Worm (Caenorhabditis elegans) whole organism, late embryonic: ENCODE measurements around the gene prdh-1.

ENCODE experiments used
- C38D4.7 ChIP-seq: fragments of 200-800 bp; sonication (Bioruptor generic); optimal IDR thresholded peaks from 2 replicates; lab custom pipeline; 2018; ENCODE audit warnings: mild to moderate bottlenecking, missing genetic modification characterization, moderate library complexity, missing compliant biosample characterization
- Y22D7AL.16 ChIP-seq: sonication (generic microtip); optimal IDR thresholded peaks from 2 replicates; lab custom pipeline; 2016; ENCODE audit warnings: missing genetic modification characterization, missing compliant biosample characterization
- ahr-1 ChIP-seq: sonication (generic microtip); optimal IDR thresholded peaks from 2 replicates; lab custom pipeline; 2016; ENCODE audit warnings: missing genetic modification characterization, missing compliant biosample characterization
- ceh-14 ChIP-seq: sonication (generic microtip); optimal IDR thresholded peaks from 2 replicates; lab custom pipeline; 2016; ENCODE audit warnings: missing genotype, missing genetic modification characterization, missing compliant biosample characterization
- ceh-18 ChIP-seq: sonication (generic microtip); optimal IDR thresholded peaks from 2 replicates; lab custom pipeline; 2016; ENCODE audit warnings: missing genetic modification characterization, missing compliant biosample characterization
- ceh-19 ChIP-seq: fragments of 200-800 bp; sonication (Bioruptor generic); optimal IDR thresholded peaks from 2 replicates; lab custom pipeline; 2018; ENCODE audit warnings: mild to moderate bottlenecking, missing genetic modification characterization, missing compliant biosample characterization
- ceh-22 ChIP-seq: sonication (generic microtip); optimal IDR thresholded peaks from 2 replicates; lab custom pipeline; 2017; ENCODE audit warnings: missing biosample characterization, missing genetic modification characterization
- ceh-24 ChIP-seq: sonication (generic microtip); optimal IDR thresholded peaks from 2 replicates; lab custom pipeline; 2016; ENCODE audit warnings: mild to moderate bottlenecking, missing genetic modification characterization, missing compliant biosample characterization
- ceh-30 ChIP-seq: fragments of 150-350 bp; optimal IDR thresholded peaks from 2 replicates; lab custom pipeline; 2014; ENCODE audit warnings: missing biosample characterization, missing genetic modification characterization
- ceh-31 ChIP-seq: sonication (generic microtip); optimal IDR thresholded peaks from 2 replicates; lab custom pipeline; 2016; ENCODE audit warnings: missing genetic modification characterization, missing compliant biosample characterization
- ceh-34 ChIP-seq: sonication (generic microtip); optimal IDR thresholded peaks from 2 replicates; lab custom pipeline; 2016; ENCODE audit warnings: mild to moderate bottlenecking, missing genetic modification characterization, missing compliant biosample characterization
- ceh-48 ChIP-seq: sonication (generic microtip); optimal IDR thresholded peaks from 2 replicates; lab custom pipeline; 2016; ENCODE audit warnings: missing genetic modification characterization, inconsistent platforms, missing compliant biosample characterization
- ceh-9 ChIP-seq: sonication (generic microtip); optimal IDR thresholded peaks from 2 replicates; lab custom pipeline; 2016; ENCODE audit warnings: mild to moderate bottlenecking, missing genetic modification characterization, inconsistent platforms, missing compliant biosample characterization
- che-1 ChIP-seq: sonication (generic microtip); optimal IDR thresholded peaks from 2 replicates; lab custom pipeline; 2016; ENCODE audit warnings: mild to moderate bottlenecking, missing genetic modification characterization, missing compliant biosample characterization
- dmd-4 ChIP-seq: sonication (generic microtip); optimal IDR thresholded peaks from 2 replicates; lab custom pipeline; 2016; ENCODE audit warnings: borderline replicate concordance, missing genetic modification characterization, missing compliant biosample characterization
- dve-1 ChIP-seq: sonication (generic microtip); optimal IDR thresholded peaks from 2 replicates; lab custom pipeline; 2017; ENCODE audit warnings: antibody characterized with exemption, mild to moderate bottlenecking, missing genetic modification characterization, missing compliant biosample characterization
- elt-2 ChIP-seq: sonication (generic microtip); optimal IDR thresholded peaks from 2 replicates; lab custom pipeline; 2016; ENCODE audit warnings: missing genetic modification reagents, missing genetic modification characterization, missing compliant biosample characterization
- elt-4 ChIP-seq: sonication (generic microtip); optimal IDR thresholded peaks from 2 replicates; lab custom pipeline; 2016; ENCODE audit warnings: missing genetic modification characterization, missing compliant biosample characterization
- fax-1 ChIP-seq: sonication (generic microtip); optimal IDR thresholded peaks from 2 replicates; lab custom pipeline; 2016; ENCODE audit warnings: missing genotype, missing genetic modification characterization, missing compliant biosample characterization
- fkh-10 ChIP-seq: fragments of 150-350 bp; optimal IDR thresholded peaks from 2 replicates; lab custom pipeline; 2014; ENCODE audit warnings: missing biosample characterization, missing genetic modification reagents, missing genetic modification characterization
- hlh-30 ChIP-seq: sonication (generic microtip); optimal IDR thresholded peaks from 2 replicates; lab custom pipeline; 2017; ENCODE audit warnings: antibody characterized with exemption, missing genetic modification characterization, missing compliant biosample characterization; ENCODE audit not compliant: insufficient read depth
- hlh-6 ChIP-seq: sonication (generic microtip); optimal IDR thresholded peaks from 2 replicates; lab custom pipeline; 2016; ENCODE audit warnings: missing genotype, missing genetic modification characterization, missing compliant biosample characterization
- lim-6 ChIP-seq: sonication (generic microtip); optimal IDR thresholded peaks from 2 replicates; lab custom pipeline; 2016; ENCODE audit warnings: missing genetic modification characterization, missing compliant biosample characterization
- lin-11 ChIP-seq: fragments of 200-800 bp; sonication (Bioruptor generic); optimal IDR thresholded peaks from 2 replicates; lab custom pipeline; 2018; ENCODE audit warnings: mild to moderate bottlenecking, missing genetic modification characterization, missing compliant biosample characterization
- mec-3 ChIP-seq: sonication (generic microtip); optimal IDR thresholded peaks from 2 replicates; lab custom pipeline; 2016; ENCODE audit warnings: borderline replicate concordance, missing genetic modification characterization, missing compliant biosample characterization
- nfya-1 ChIP-seq: sonication (generic microtip); optimal IDR thresholded peaks from 2 replicates; lab custom pipeline; 2017; ENCODE audit warnings: missing genetic modification characterization, mild to moderate bottlenecking, missing compliant biosample characterization, antibody characterized with exemption, moderate library complexity
- npax-4 ChIP-seq: sonication (generic microtip); optimal IDR thresholded peaks from 2 replicates; lab custom pipeline; 2016; ENCODE audit warnings: missing genetic modification characterization, missing compliant biosample characterization
- odd-2 ChIP-seq: sonication (generic microtip); optimal IDR thresholded peaks from 2 replicates; lab custom pipeline; 2017; ENCODE audit warnings: antibody characterized with exemption, mild to moderate bottlenecking, missing genetic modification characterization, missing compliant biosample characterization
- pag-3 ChIP-seq: sonication (generic microtip); optimal IDR thresholded peaks from 2 replicates; lab custom pipeline; 2016; ENCODE audit warnings: missing compliant biosample characterization, missing genetic modification characterization, borderline replicate concordance
- pha-2 ChIP-seq: sonication (generic microtip); optimal IDR thresholded peaks from 2 replicates; lab custom pipeline; 2017; ENCODE audit warnings: mild to moderate bottlenecking, missing genetic modification characterization, missing compliant biosample characterization
- pqm-1 ChIP-seq: sonication (generic microtip); optimal IDR thresholded peaks from 2 replicates; lab custom pipeline; 2016; ENCODE audit warnings: missing genetic modification characterization, missing compliant biosample characterization
- pros-1 ChIP-seq: fragments of 150-350 bp; optimal IDR thresholded peaks from 2 replicates; lab custom pipeline; 2014; ENCODE audit warnings: missing biosample characterization, missing genetic modification reagents, missing genetic modification characterization
- sox-2 ChIP-seq: fragments of 200-800 bp; sonication (Bioruptor generic); IDR thresholded peaks from 2 replicates; pipeline ENCODE4 v1.3.6; 2022; ENCODE audit warnings: missing genetic modification reagents, missing genetic modification characterization, missing compliant biosample characterization
- tbx-2 ChIP-seq: sonication (generic microtip); optimal IDR thresholded peaks from 2 replicates; lab custom pipeline; 2016; ENCODE audit warnings: missing genetic modification characterization, missing compliant biosample characterization
- ttx-3 ChIP-seq: sonication (generic microtip); optimal IDR thresholded peaks from 2 replicates; lab custom pipeline; 2016; ENCODE audit warnings: missing genetic modification reagents, missing genetic modification characterization, missing compliant biosample characterization

The prdh-1 gene

ce11 chrIV:13865172-13865571, 11.2 kb downstream of the prdh-1 start, which contains the start of gene vamp-8:
Gene vamp-8, minus strand, starts transcription at chrIV:13865196.
- TF ChIP-seq hlh-6, result no peak
- TF ChIP-seq pha-2 (tag; lab: Kevin White, UChicago), result no peak
- TF ChIP-seq ceh-34 (tag; lab: Kevin White, UChicago), result no peak
- no peak for TF ChIP-seq tbx-2
- no peak for TF ChIP-seq odd-2 (tag; lab: Kevin White, UChicago)
- TF ChIP-seq ceh-24 (tag; lab: Kevin White, UChicago), result no peak
- no peak for TF ChIP-seq sox-2 (GFP tag; lab: Robert Waterston, UW)
- no peak for TF ChIP-seq ceh-30 (tag; lab: Kevin White, UChicago)
- no peak for TF ChIP-seq npax-4
- no peak for TF ChIP-seq ceh-48 (tag; lab: Kevin White, UChicago)
- TF ChIP-seq fkh-10 (GFP tag; lab: Kevin White, UChicago), result no peak
- no peak for TF ChIP-seq ceh-9
- no peak for TF ChIP-seq nfya-1 (tag; lab: Kevin White, UChicago)
- TF ChIP-seq, all 69 proteins: peak for 0

ce11 chrIV:13860459-13860858, 16.0 kb downstream of the prdh-1 start:
- TF ChIP-seq pros-1, result no peak
- no peak for TF ChIP-seq ceh-18 (tag; lab: Kevin White, UChicago)
- TF ChIP-seq Y22D7AL.16 (tag; lab: Kevin White, UChicago), result no peak
- no peak for TF ChIP-seq ahr-1
- TF ChIP-seq mec-3 (tag; lab: Kevin White, UChicago), result no peak

ce11 chrIV:13838296-13838695, 38.1 kb downstream of the prdh-1 start:
- TF ChIP-seq hlh-6 (no peak), hlh-30 (tag; lab: Kevin White, UChicago) (no peak), ceh-19 (GFP tag; lab: Kevin White, UChicago) (no peak), ahr-1 (no peak), ttx-3 (tag; lab: Kevin White, UChicago) (no peak), pqm-1 (tag; lab: Kevin White, UChicago) (no peak), C38D4.7 (no peak), dve-1 (tag; lab: Kevin White, UChicago) (no peak), mec-3 (tag; lab: Kevin White, UChicago) (no peak), ceh-22 (no peak)

ce11 chrIV:13836290-13836689, 40.1 kb downstream of the prdh-1 start, which contains the start of gene H08M01.1:
Gene H08M01.1, minus strand, starts transcription at chrIV:13836390.
- TF ChIP-seq pag-3, result no peak
- TF ChIP-seq lin-11 (tag; lab: Kevin White, UChicago), result no peak
- TF ChIP-seq ceh-31 (tag; lab: Kevin White, UChicago), result no peak
- no peak for TF ChIP-seq ceh-14 (tag; lab: Kevin White, UChicago)
- no peak for TF ChIP-seq ceh-22
- TF ChIP-seq elt-4 (tag; lab: Kevin White, UChicago), result no peak
- no peak for TF ChIP-seq elt-2 (tag; lab: Kevin White, UChicago)
- TF ChIP-seq fax-1 (tag; lab: Kevin White, UChicago), result no peak
- TF ChIP-seq ceh-19 (GFP tag; lab: Kevin White, UChicago), result no peak
- TF ChIP-seq che-1 (tag; lab: Kevin White, UChicago), result no peak
- TF ChIP-seq dmd-4, result no peak
- no peak for TF ChIP-seq ahr-1
- TF ChIP-seq nfya-1 (tag; lab: Kevin White, UChicago), result no peak
- TF ChIP-seq lim-6, result no peak
- no peak for TF ChIP-seq ceh-34 (tag; lab: Kevin White, UChicago)
